Worm (Caenorhabditis elegans): Measurements from ENCODE around the gene spsb-1.

ce11 chrII:15196433-15196832, at the start of gene spsb-1:
- no peak for TF ChIP-seq lin-14 (GFP tag; optimal IDR thresholded peaks at IDR 0.05)
- TF ChIP-seq mep-1 (tag; optimal IDR thresholded peaks at IDR 0.05) = no peak
- TF ChIP-seq pqm-1 (tag; optimal IDR thresholded peaks at IDR 0.05) = no peak
- TF ChIP-seq aha-1 (tag; optimal IDR thresholded peaks at IDR 0.05) = no peak
- no peak for TF ChIP-seq lsy-2 (tag; optimal IDR thresholded peaks at IDR 0.05)
- TF ChIP-seq nhr-237 (tag; optimal IDR thresholded peaks at IDR 0.05) = no peak
- no peak for TF ChIP-seq grh-1 (GFP tag; IDR thresholded peaks at IDR 0.05)
- TF ChIP-seq ceh-90 (tag; optimal IDR thresholded peaks at IDR 0.05) = no peak
- TF ChIP-seq ces-1 (GFP tag; optimal IDR thresholded peaks at IDR 0.05) = no peak
- no peak for TF ChIP-seq sptf-1 (tag; optimal IDR thresholded peaks at IDR 0.05)
- TF ChIP-seq egl-27 (tag; optimal IDR thresholded peaks at IDR 0.05) = no peak
- TF ChIP-seq unc-62 (GFP tag; optimal IDR thresholded peaks at IDR 0.05) = no peak

Measured in whole organism, L1 larva.